Worm (Caenorhabditis elegans): Measurements from ENCODE around the gene srt-55.

The srt-55 gene

ce11 chrIII:10094538-10094937 lies 11.8 kb downstream of the srt-55 start (continued):
- TF ChIP-seq mab-9 (GFP tag; IDR thresholded peaks at IDR 0.05) (no peak), ama-1 (optimal IDR thresholded peaks at IDR 0.05) (no peak), snpc-4 (tag; optimal IDR thresholded peaks at IDR 0.05) (no peak), nhr-12 (tag; optimal IDR thresholded peaks at IDR 0.05) (no peak), pqm-1 (tag; optimal IDR thresholded peaks at IDR 0.05) (no peak), nhr-71 (tag; optimal IDR thresholded peaks at IDR 0.05) (peak; percentile 36), nhr-90 (tag; optimal IDR thresholded peaks at IDR 0.05; ENCODE audit: poor library complexity) (peak; percentile 37), irx-1 (tag; optimal IDR thresholded peaks at IDR 0.05) (no peak), efl-1 (optimal IDR thresholded peaks at IDR 0.05) (peak in 1 of 2 experiments; percentile 6), efl-1 (GFP tag; optimal IDR thresholded peaks at IDR 0.05 in 1 of 2) (peak in 1 of 2 experiments; percentile 83), egl-13 (tag; optimal IDR thresholded peaks at IDR 0.05) (no peak), mef-2 (tag; optimal IDR thresholded peaks at IDR 0.05) (no peak), blmp-1 (tag; optimal IDR thresholded peaks at IDR 0.05) (peak; percentile 43), jun-1 (tag; optimal IDR thresholded peaks at IDR 0.05) (no peak), Y116A8C.19 (tag; optimal IDR thresholded peaks at IDR 0.05; ENCODE audit: borderline replicate concordance) (no peak), isw-1 (GFP tag; IDR thresholded peaks at IDR 0.05) (no peak), ztf-11 (tag; optimal IDR thresholded peaks at IDR 0.05) (peak in 1 of 2 experiments; percentile 62), hlh-4 (tag; optimal IDR thresholded peaks at IDR 0.05) (no peak), fkh-10 (GFP tag; optimal IDR thresholded peaks at IDR 0.05) (no peak), zip-4 (GFP tag; optimal IDR thresholded peaks at IDR 0.05) (no peak), grh-1 (GFP tag; IDR thresholded peaks at IDR 0.05) (no peak), nhr-237 (tag; optimal IDR thresholded peaks at IDR 0.05) (no peak), fkh-8 (tag; optimal IDR thresholded peaks at IDR 0.05) (no peak), ets-5 (GFP tag; IDR thresholded peaks at IDR 0.05) (no peak), mep-1 (tag; optimal IDR thresholded peaks at IDR 0.05) (peak; percentile 22)

- TF ChIP-seq snu-23 (GFP tag; optimal IDR thresholded peaks at IDR 0.05): peak; percentile 21
- TF ChIP-seq irx-1 (tag; optimal IDR thresholded peaks at IDR 0.05): no peak
- peak; percentile 84 to 92 (median 88) for TF ChIP-seq dpl-1 (GFP tag; optimal IDR thresholded peaks at IDR 0.05)
- TF ChIP-seq ceh-88 (GFP tag; IDR thresholded peaks at IDR 0.05): no peak
- TF ChIP-seq efl-1 (optimal IDR thresholded peaks at IDR 0.05): peak; percentile 45 to 93
- TF ChIP-seq efl-1 (GFP tag; optimal IDR thresholded peaks at IDR 0.05 in 1 of 2): peak; percentile 90 to 99
- peak; percentile 13 for TF ChIP-seq nhr-47 (tag; optimal IDR thresholded peaks at IDR 0.05)
- no peak for TF ChIP-seq ama-1 (optimal IDR thresholded peaks at IDR 0.05)
- TF ChIP-seq unc-30 (tag; optimal IDR thresholded peaks at IDR 0.05): no peak
- TF ChIP-seq fkh-8 (tag; optimal IDR thresholded peaks at IDR 0.05): no peak
- peak in 1 of 2 experiments; percentile 55 for TF ChIP-seq lsy-2 (tag; optimal IDR thresholded peaks at IDR 0.05)
- no peak for TF ChIP-seq nhr-85 (tag)
- TF ChIP-seq pag-3 (tag; optimal IDR thresholded peaks at IDR 0.05; ENCODE audit: borderline replicate concordance, insufficient read depth): no peak
- no peak for TF ChIP-seq unc-86 (tag; optimal IDR thresholded peaks at IDR 0.05)
- peak; percentile 88 to 94 for TF ChIP-seq lin-35 (GFP tag; optimal IDR thresholded peaks at IDR 0.05)
- no peak for TF ChIP-seq ceh-8 (GFP tag; optimal IDR thresholded peaks at IDR 0.05)
- peak; percentile 1 for TF ChIP-seq tbx-2 (tag; optimal IDR thresholded peaks at IDR 0.05)
- no peak for TF ChIP-seq hpl-2 (GFP tag; optimal IDR thresholded peaks at IDR 0.05)
- TF ChIP-seq Y116A8C.19 (tag; optimal IDR thresholded peaks at IDR 0.05; ENCODE audit: borderline replicate concordance): no peak
- TF ChIP-seq elt-3 (tag; optimal IDR thresholded peaks at IDR 0.05): no peak
- no peak for TF ChIP-seq lin-13 (GFP tag; optimal IDR thresholded peaks at IDR 0.05)
- TF ChIP-seq ces-1 (GFP tag; optimal IDR thresholded peaks at IDR 0.05): no peak
- peak; percentile 21 for TF ChIP-seq nhr-71 (tag; optimal IDR thresholded peaks at IDR 0.05)
- peak; percentile 0 for TF ChIP-seq lin-15B (tag; optimal IDR thresholded peaks at IDR 0.05)
- TF ChIP-seq ztf-4 (tag; optimal IDR thresholded peaks at IDR 0.05): no peak
- TF ChIP-seq zip-4 (GFP tag; optimal IDR thresholded peaks at IDR 0.05): no peak
- TF ChIP-seq grh-1 (GFP tag; IDR thresholded peaks at IDR 0.05): no peak
- no peak for TF ChIP-seq ceh-90 (tag; optimal IDR thresholded peaks at IDR 0.05)
- TF ChIP-seq nhr-28 (tag; optimal IDR thresholded peaks at IDR 0.05): no peak
- TF ChIP-seq egl-27 (tag; optimal IDR thresholded peaks at IDR 0.05): no peak
- no peak for TF ChIP-seq vab-15 (tag; optimal IDR thresholded peaks at IDR 0.05)
- no peak for TF ChIP-seq mep-1 (tag; optimal IDR thresholded peaks at IDR 0.05)
- TF ChIP-seq F16B12.6 (tag; optimal IDR thresholded peaks at IDR 0.05): peak; percentile 79
- TF ChIP-seq nhr-76 (tag; optimal IDR thresholded peaks at IDR 0.05): no peak
- TF ChIP-seq nhr-237 (tag; optimal IDR thresholded peaks at IDR 0.05): no peak
- TF ChIP-seq sptf-1 (tag; optimal IDR thresholded peaks at IDR 0.05): no peak
- TF ChIP-seq hlh-17 (GFP tag; optimal IDR thresholded peaks at IDR 0.05; ENCODE audit: borderline replicate concordance): no peak
- TF ChIP-seq fkh-10 (GFP tag; optimal IDR thresholded peaks at IDR 0.05): no peak
Observed at ce11 chrIII:10093093-10093492, 13.2 kb downstream of the srt-55 start.

All from whole organism, L1 larva.